Worm (Caenorhabditis elegans) whole organism, L4 larva: ENCODE results near the gene K07C11.8.

Experiments
- Y105C5A.15 ChIP-seq: fragments of 200-800 bp; sonication (Bioruptor generic); IDR thresholded peaks from 2 replicates; pipeline ENCODE4 v1.3.6; 2022; ENCODE audit warnings: missing genetic modification characterization, missing compliant biosample characterization
- ZK337.2 ChIP-seq: fragments of 200-800 bp; sonication (Bioruptor generic); IDR thresholded peaks from 2 replicates; pipeline ENCODE4 v1.3.6; 2022; ENCODE audit warnings: missing genetic modification reagents, missing genetic modification characterization, missing compliant biosample characterization
- aha-1 ChIP-seq: fragments of 150-350 bp; peaks from one replicate; lab custom pipeline; 2014; ENCODE audit warnings: missing biosample characterization, missing genetic modification characterization
- ceh-44 ChIP-seq: fragments of 200-800 bp; sonication (Bioruptor generic); IDR thresholded peaks from 2 replicates; pipeline ENCODE4 v1.3.6; 2022; ENCODE audit warnings: missing genetic modification reagents, missing genetic modification characterization, missing compliant biosample characterization
- dmd-6 ChIP-seq: fragments of 200-800 bp; sonication (Bioruptor generic); IDR thresholded peaks from 2 replicates; pipeline ENCODE4 v1.3.6; 2022; ENCODE audit warnings: missing genetic modification reagents, missing genetic modification characterization, missing compliant biosample characterization
- nhr-111 ChIP-seq: fragments of 200-800 bp; sonication (Bioruptor generic); optimal IDR thresholded peaks from 2 replicates; lab custom pipeline; 2018; ENCODE audit warnings: mild to moderate bottlenecking, missing genetic modification characterization, missing compliant biosample characterization
- snpc-4 ChIP-seq: fragments of 150-350 bp; optimal IDR thresholded peaks from 2 replicates; lab custom pipeline; 2014; ENCODE audit warnings: missing biosample characterization, missing genetic modification characterization
- tag-97 ChIP-seq: fragments of 200-800 bp; sonication (Bioruptor generic); IDR thresholded peaks from 2 replicates; pipeline ENCODE4 v1.3.6; 2022; ENCODE audit warnings: missing genetic modification characterization, missing compliant biosample characterization
- unc-62 ChIP-seq, 3 experiments: fragments of 150-350 bp in 1 of 3; sonication (generic microtip); optimal IDR thresholded peaks in 2 of 3; peaks in 1 of 3; 1 replicate in 1 of 3; 2 replicates in 2 of 3; lab custom pipeline; 2014 to 2017; ENCODE audit warnings: missing biosample characterization in 3 of 3, missing genetic modification characterization in 3 of 3, missing genetic modification reagents in 3 of 3, missing genotype in 1 of 3
- vab-7 ChIP-seq: fragments of 200-800 bp; sonication (Bioruptor generic); IDR thresholded peaks from 2 replicates; pipeline ENCODE4 v1.3.6; 2022; ENCODE audit warnings: missing genetic modification reagents, missing genetic modification characterization, missing compliant biosample characterization

Gene K07C11.8

DNA sequence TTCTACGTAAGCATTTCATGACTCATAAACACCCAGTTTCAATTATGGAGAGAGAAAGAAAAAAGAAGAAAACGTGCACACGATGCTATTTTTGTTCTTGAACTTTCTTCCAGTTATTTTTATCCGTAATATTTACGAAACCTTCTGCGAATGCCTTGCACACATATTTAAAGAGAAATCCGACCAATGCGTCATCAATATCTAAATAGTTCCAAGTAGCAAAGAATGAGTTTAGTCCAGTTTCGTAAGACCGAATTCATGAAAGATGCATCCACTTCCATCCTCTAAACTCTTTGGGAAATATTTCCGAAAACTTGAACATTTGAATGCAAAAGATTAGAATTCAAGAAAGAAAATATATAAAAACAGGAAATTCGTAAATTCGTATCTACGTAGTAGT, 48.5 kb downstream of the K07C11.8 start:
- no peak for TF ChIP-seq dmd-6
- TF ChIP-seq aha-1, result peak; percentile 99
- TF ChIP-seq tag-97, result no peak

DNA sequence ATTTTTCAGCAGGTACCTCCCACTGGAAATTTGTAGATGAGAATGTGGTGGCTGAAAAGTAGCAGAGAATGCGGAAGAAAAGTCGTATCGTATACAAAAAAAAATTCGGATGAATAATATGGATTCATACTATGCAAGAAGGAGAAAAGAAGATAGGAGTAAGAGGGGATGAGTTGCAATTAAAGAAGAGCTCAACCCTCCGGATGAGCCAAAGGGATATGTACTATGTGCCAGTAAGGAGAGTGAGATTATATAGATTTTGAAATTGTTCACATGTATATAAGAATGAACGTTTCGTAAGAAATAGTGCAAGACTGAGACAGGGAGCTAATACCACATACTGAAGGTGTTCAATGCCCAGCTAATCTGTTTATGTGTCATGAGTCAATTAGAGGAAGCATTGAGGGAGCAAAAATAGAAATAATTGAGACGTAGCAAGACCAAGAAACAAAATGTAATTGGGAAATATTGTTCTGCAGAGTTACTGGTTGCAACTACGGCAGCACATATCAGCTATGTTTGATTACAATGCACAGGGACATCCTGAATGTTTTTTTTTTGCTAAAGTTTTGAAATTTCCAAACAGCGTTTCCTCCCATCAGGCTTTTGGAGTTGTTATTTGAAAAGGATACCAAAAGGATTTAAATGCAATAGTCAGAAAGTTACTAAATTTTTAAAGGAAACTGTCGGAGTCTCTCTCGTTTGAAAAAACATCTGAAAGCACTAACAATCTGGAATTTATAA, 49.3 kb downstream of the K07C11.8 start, which contains the start of gene F20D6.8:
Gene F20D6.8 (minus strand): TSS at position 51 of the 744 bp plus-strand sequence.
- TF ChIP-seq Y105C5A.15 (GFP tag; lab: Robert Waterston, UW) (no peak), ZK337.2 (GFP tag; lab: Robert Waterston, UW) (no peak), snpc-4 (tag; lab: Kevin White, UChicago) (no peak), ceh-44 (no peak), nhr-111 (GFP tag; lab: Kevin White, UChicago) (no peak), vab-7 (no peak), unc-62 (GFP tag; optimal IDR thresholded peaks at IDR 0.05 in 1 of 2; lab: Kevin White, UChicago) (peak in 1 of 2 experiments; percentile 92), unc-62 (tag; optimal IDR thresholded peaks at IDR 0.05; lab: Kevin White, UChicago) (no peak)
